Worm (Caenorhabditis elegans) whole organism, mixed stage, embryonic: ENCODE data around the gene hlh-34.

Source experiments
- ceh-39 ChIP-seq: fragments of 150-350 bp; optimal IDR thresholded peaks from 2 replicates; lab custom pipeline; 2014; ENCODE audit warnings: missing biosample characterization, missing genetic modification characterization
- cnd-1 ChIP-seq: fragments of 200-800 bp; sonication (Bioruptor generic); optimal IDR thresholded peaks from 2 replicates; lab custom pipeline; 2018; ENCODE audit warnings: mild to moderate bottlenecking, missing genetic modification characterization, missing compliant biosample characterization
- ham-2 ChIP-seq: fragments of 200-800 bp; sonication (Bioruptor generic); optimal IDR thresholded peaks from 2 replicates; lab custom pipeline; 2018; ENCODE audit warnings: mild to moderate bottlenecking, missing genetic modification characterization, missing compliant biosample characterization
- nhr-12 ChIP-seq: fragments of 150-350 bp; optimal IDR thresholded peaks from 2 replicates; lab custom pipeline; 2014; ENCODE audit warnings: missing biosample characterization, missing genetic modification characterization
- nhr-237 ChIP-seq: fragments of 150-350 bp; optimal IDR thresholded peaks from 2 replicates; lab custom pipeline; 2014; ENCODE audit warnings: missing biosample characterization, missing genetic modification characterization
- nhr-28 ChIP-seq: fragments of 150-350 bp; optimal IDR thresholded peaks from 2 replicates; lab custom pipeline; 2014; ENCODE audit warnings: missing biosample characterization, missing genetic modification characterization
- nhr-76 ChIP-seq: sonication (generic microtip); optimal IDR thresholded peaks from 2 replicates; lab custom pipeline; 2017; ENCODE audit warnings: missing biosample characterization, missing genetic modification characterization
- pha-4 ChIP-seq: fragments of 150-350 bp; optimal IDR thresholded peaks from 2 replicates; lab custom pipeline; 2018; ENCODE audit warnings: missing biosample characterization, missing genetic modification reagents, missing genetic modification characterization
- snpc-4 ChIP-seq: fragments of 150-350 bp; optimal IDR thresholded peaks from 2 replicates; lab custom pipeline; 2014; ENCODE audit warnings: missing biosample characterization, missing genetic modification characterization
- tbx-8 ChIP-seq: fragments of 200-800 bp; sonication (Bioruptor generic); optimal IDR thresholded peaks from 2 replicates; lab custom pipeline; 2018; ENCODE audit warnings: mild to moderate bottlenecking, missing genetic modification characterization, moderate library complexity, missing compliant biosample characterization
- unc-62 ChIP-seq: fragments of 150-350 bp; optimal IDR thresholded peaks from 2 replicates; lab custom pipeline; 2014; ENCODE audit warnings: missing biosample characterization, missing genetic modification reagents, missing genetic modification characterization

- TF ChIP-seq pha-4 (tag; lab: Kevin White, UChicago) (no peak), nhr-12 (tag; lab: Kevin White, UChicago) (no peak), tbx-8 (GFP tag; lab: Kevin White, UChicago) (no peak), nhr-28 (no peak), nhr-76 (tag; lab: Kevin White, UChicago) (no peak), nhr-237 (tag; lab: Kevin White, UChicago) (no peak), cnd-1 (tag; lab: Kevin White, UChicago) (no peak), unc-62 (GFP tag; lab: Kevin White, UChicago) (no peak), ceh-39 (no peak), ham-2 (GFP tag; lab: Kevin White, UChicago) (no peak), snpc-4 (tag; lab: Kevin White, UChicago) (no peak)
These were observed 13.1 kb downstream of the hlh-34 start for ce11 chrV:13694103-13694502.
